Worm (Caenorhabditis elegans) whole organism, L4 larva: ENCODE data around the gene clec-167.

Source experiments
- F10B5.3 ChIP-seq: sonication (generic microtip); optimal IDR thresholded peaks from 2 replicates; lab custom pipeline; 2016; ENCODE audit warnings: mild to moderate bottlenecking, missing genetic modification characterization, missing compliant biosample characterization
- T26A8.4 ChIP-seq: fragments of 200-800 bp; sonication (Bioruptor generic); IDR thresholded peaks from 2 replicates; pipeline ENCODE4 v1.3.6; 2022; ENCODE audit warnings: missing genetic modification characterization, missing compliant biosample characterization
- Y48G9A.11 ChIP-seq: fragments of 200-800 bp; sonication (Bioruptor generic); IDR thresholded peaks from 2 replicates; pipeline ENCODE4 v1.3.6; 2022; ENCODE audit warnings: missing genetic modification reagents, missing genetic modification characterization, missing compliant biosample characterization
- Y75B8A.6 ChIP-seq: fragments of 200-800 bp; sonication (Bioruptor generic); IDR thresholded peaks from 2 replicates; pipeline ENCODE4 v1.3.6; 2022; ENCODE audit warnings: missing genetic modification reagents, missing genetic modification characterization, missing compliant biosample characterization
- ZK337.2 ChIP-seq: fragments of 200-800 bp; sonication (Bioruptor generic); IDR thresholded peaks from 2 replicates; pipeline ENCODE4 v1.3.6; 2022; ENCODE audit warnings: missing genetic modification reagents, missing genetic modification characterization, missing compliant biosample characterization
- aha-1 ChIP-seq: fragments of 150-350 bp; peaks from one replicate; lab custom pipeline; 2014; ENCODE audit warnings: missing biosample characterization, missing genetic modification characterization
- ceh-28 ChIP-seq: fragments of 150-350 bp; optimal IDR thresholded peaks from 2 replicates; lab custom pipeline; 2014; ENCODE audit warnings: missing biosample characterization, missing genetic modification reagents, missing genetic modification characterization
- ceh-32 ChIP-seq: sonication (generic microtip); optimal IDR thresholded peaks from 2 replicates; lab custom pipeline; 2016; ENCODE audit warnings: mild to moderate bottlenecking, missing genetic modification characterization, missing compliant biosample characterization; ENCODE audit not compliant: poor library complexity
- ces-1 ChIP-seq: fragments of 150-350 bp; sonication (generic microtip); optimal IDR thresholded peaks from 4 replicates; lab custom pipeline; 2014; ENCODE audit warnings: missing biosample characterization, missing genetic modification reagents, missing genetic modification characterization
- ctbp-1 ChIP-seq: fragments of 200-800 bp; sonication (Bioruptor generic); IDR thresholded peaks from 2 replicates; pipeline ENCODE4 v1.3.6; 2022; ENCODE audit warnings: missing genetic modification reagents, missing genetic modification characterization, missing compliant biosample characterization
- dmd-6 ChIP-seq: fragments of 200-800 bp; sonication (Bioruptor generic); IDR thresholded peaks from 2 replicates; pipeline ENCODE4 v1.3.6; 2022; ENCODE audit warnings: missing genetic modification reagents, missing genetic modification characterization, missing compliant biosample characterization
- egl-27 ChIP-seq: sonication (generic microtip); optimal IDR thresholded peaks from 3 replicates; lab custom pipeline; 2017; ENCODE audit warnings: missing biosample characterization, missing genetic modification reagents, missing genetic modification characterization
- egl-43 ChIP-seq: fragments of 200-800 bp; sonication (Bioruptor generic); IDR thresholded peaks from 2 replicates; pipeline ENCODE4 v1.3.6; 2022; ENCODE audit warnings: missing genetic modification reagents, missing genetic modification characterization, missing compliant biosample characterization
- gei-8 ChIP-seq: fragments of 200-800 bp; sonication (Bioruptor generic); optimal IDR thresholded peaks from 2 replicates; lab custom pipeline; 2018; ENCODE audit warnings: mild to moderate bottlenecking, missing genetic modification characterization, missing compliant biosample characterization
- hif-1 ChIP-seq, 2 experiments: sonication (generic microtip); optimal IDR thresholded peaks; 2 replicates each; lab custom pipeline; 2016 to 2017; ENCODE audit warnings: missing compliant biosample characterization in 2 of 2, missing genetic modification characterization in 2 of 2, missing genetic modification reagents in 2 of 2, missing genotype in 2 of 2, mild to moderate bottlenecking in 1 of 2
- hlh-11 ChIP-seq: fragments of 200-800 bp; sonication (Bioruptor generic); optimal IDR thresholded peaks from 2 replicates; lab custom pipeline; 2018; ENCODE audit warnings: mild to moderate bottlenecking, missing genetic modification characterization, missing compliant biosample characterization
- hlh-30 ChIP-seq: sonication (generic microtip); optimal IDR thresholded peaks from 2 replicates; lab custom pipeline; 2017; ENCODE audit warnings: antibody characterized with exemption, mild to moderate bottlenecking, missing genetic modification characterization, missing compliant biosample characterization; ENCODE audit not compliant: insufficient read depth
- lim-7 ChIP-seq: fragments of 200-800 bp; sonication (Bioruptor generic); IDR thresholded peaks from 2 replicates; pipeline ENCODE4 v1.3.6; 2022; ENCODE audit warnings: missing genetic modification characterization, missing compliant biosample characterization
- lsy-2 ChIP-seq, 2 experiments: fragments of 150-350 bp in 1 of 2; sonication (generic microtip) in 1 of 2; optimal IDR thresholded peaks; 2 replicates each; lab custom pipeline; 2014 to 2017; ENCODE audit warnings: missing biosample characterization in 2 of 2, missing genetic modification characterization in 2 of 2
- madf-5 ChIP-seq, 2 experiments: fragments of 200-800 bp; sonication (Bioruptor generic); IDR thresholded peaks; 2 replicates each; pipeline ENCODE4 v1.3.6; 2022; ENCODE audit warnings: missing compliant biosample characterization in 2 of 2, missing genetic modification characterization in 2 of 2
- mdl-1 ChIP-seq, 2 experiments: fragments of 150-350 bp in 1 of 2; sonication (generic microtip) in 1 of 2; optimal IDR thresholded peaks; 2 replicates each; lab custom pipeline; 2014 to 2017; ENCODE audit warnings: missing biosample characterization in 2 of 2, missing genetic modification characterization in 2 of 2
- mep-1 ChIP-seq: fragments of 150-350 bp; sonication (generic microtip); optimal IDR thresholded peaks from 3 replicates; lab custom pipeline; 2014; ENCODE audit warnings: missing biosample characterization, missing genetic modification characterization
- mes-2 ChIP-seq: sonication (generic microtip); optimal IDR thresholded peaks from 2 replicates; lab custom pipeline; 2016; ENCODE audit warnings: missing genotype, mild to moderate bottlenecking, missing genetic modification characterization, missing compliant biosample characterization; ENCODE audit not compliant: poor library complexity, severe bottlenecking
- mxl-2 ChIP-seq: fragments of 200-800 bp; sonication (Bioruptor generic); conservative IDR thresholded peaks from 2 replicates; pipeline ENCODE4 v1.3.6; 2022; ENCODE audit warnings: missing genetic modification reagents, missing genetic modification characterization, missing compliant biosample characterization
- nhr-10 ChIP-seq: fragments of 150-350 bp; optimal IDR thresholded peaks from 2 replicates; lab custom pipeline; 2014; ENCODE audit warnings: missing biosample characterization, missing genetic modification characterization
- nhr-11 ChIP-seq: fragments of 150-350 bp; optimal IDR thresholded peaks from 2 replicates; lab custom pipeline; 2014; ENCODE audit warnings: missing biosample characterization, missing genetic modification characterization
- nhr-237 ChIP-seq: sonication (generic microtip); optimal IDR thresholded peaks from 2 replicates; lab custom pipeline; 2017; ENCODE audit warnings: missing biosample characterization, missing genetic modification characterization
- nhr-28 ChIP-seq: fragments of 150-350 bp; optimal IDR thresholded peaks from 2 replicates; lab custom pipeline; 2014; ENCODE audit warnings: missing biosample characterization, missing genetic modification characterization
- nhr-42 ChIP-seq: fragments of 200-800 bp; sonication (Bioruptor generic); IDR thresholded peaks from 2 replicates; pipeline ENCODE4 v1.3.6; 2022; ENCODE audit warnings: missing genetic modification characterization, missing compliant biosample characterization
- nhr-6 ChIP-seq: fragments of 150-350 bp; optimal IDR thresholded peaks from 2 replicates; lab custom pipeline; 2014; ENCODE audit warnings: missing biosample characterization, missing genetic modification characterization
- php-3 ChIP-seq: fragments of 200-800 bp; sonication (Bioruptor generic); IDR thresholded peaks from 2 replicates; pipeline ENCODE4 v1.3.6; 2022; ENCODE audit warnings: missing genetic modification reagents, missing genetic modification characterization, missing compliant biosample characterization
- pqm-1 ChIP-seq: sonication (generic microtip); optimal IDR thresholded peaks from 2 replicates; lab custom pipeline; 2017; ENCODE audit warnings: missing biosample characterization, missing genetic modification characterization
- rbr-2 ChIP-seq: sonication (generic microtip); optimal IDR thresholded peaks from 2 replicates; lab custom pipeline; 2016; ENCODE audit warnings: missing genotype, missing genetic modification characterization, missing compliant biosample characterization
- saeg-2 ChIP-seq: fragments of 200-800 bp; sonication (Bioruptor generic); IDR thresholded peaks from 2 replicates; pipeline ENCODE4 v1.3.6; 2022; ENCODE audit warnings: missing genetic modification reagents, missing genetic modification characterization, missing compliant biosample characterization
- set-16 ChIP-seq: fragments of 200-800 bp; sonication (Bioruptor generic); IDR thresholded peaks from 2 replicates; pipeline ENCODE4 v1.3.6; 2022; ENCODE audit warnings: missing genetic modification reagents, missing genetic modification characterization, missing compliant biosample characterization
- snpc-4 ChIP-seq: fragments of 150-350 bp; optimal IDR thresholded peaks from 2 replicates; lab custom pipeline; 2014; ENCODE audit warnings: missing biosample characterization, missing genetic modification characterization
- tag-97 ChIP-seq: fragments of 200-800 bp; sonication (Bioruptor generic); IDR thresholded peaks from 2 replicates; pipeline ENCODE4 v1.3.6; 2022; ENCODE audit warnings: missing genetic modification characterization, missing compliant biosample characterization
- unc-130 ChIP-seq: sonication (generic microtip); optimal IDR thresholded peaks from 2 replicates; lab custom pipeline; 2016; ENCODE audit warnings: missing genetic modification reagents, missing genetic modification characterization, missing compliant biosample characterization
- unc-39 ChIP-seq: sonication (generic microtip); optimal IDR thresholded peaks from 2 replicates; lab custom pipeline; 2017; ENCODE audit warnings: missing biosample characterization, missing genetic modification characterization
- unc-62 ChIP-seq, 3 experiments: fragments of 150-350 bp in 1 of 3; sonication (generic microtip); optimal IDR thresholded peaks in 2 of 3; peaks in 1 of 3; 1 replicate in 1 of 3; 2 replicates in 2 of 3; lab custom pipeline; 2014 to 2017; ENCODE audit warnings: missing biosample characterization in 3 of 3, missing genetic modification characterization in 3 of 3, missing genetic modification reagents in 3 of 3, missing genotype in 1 of 3

Gene clec-167

DNA sequence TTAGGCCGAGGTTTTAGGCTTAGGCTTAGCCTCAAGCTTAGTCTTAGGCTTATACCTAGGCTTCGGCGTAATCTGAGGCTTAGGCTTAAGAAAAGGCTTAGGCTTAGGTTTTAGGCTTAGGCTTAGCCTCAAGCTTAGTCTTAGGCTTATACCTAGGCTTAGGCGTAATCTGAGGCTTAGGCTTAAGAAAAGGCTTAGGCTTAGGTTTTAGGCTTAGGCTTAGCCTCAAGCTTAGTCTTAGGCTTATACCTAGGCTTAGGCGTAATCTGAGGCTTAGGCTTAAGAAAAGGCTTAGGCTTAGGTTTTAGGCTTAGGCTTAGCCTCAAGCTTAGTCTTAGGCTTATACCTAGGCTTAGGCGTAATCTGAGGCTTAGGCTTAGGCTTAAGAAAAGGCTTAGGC lies 38.3 kb downstream of the clec-167 start:
- 0 out of 2 replicates have a peak, but pooled peaks have one; percentile 24 for TF ChIP-seq T26A8.4 (GFP tag; lab: Robert Waterston, UW)

DNA sequence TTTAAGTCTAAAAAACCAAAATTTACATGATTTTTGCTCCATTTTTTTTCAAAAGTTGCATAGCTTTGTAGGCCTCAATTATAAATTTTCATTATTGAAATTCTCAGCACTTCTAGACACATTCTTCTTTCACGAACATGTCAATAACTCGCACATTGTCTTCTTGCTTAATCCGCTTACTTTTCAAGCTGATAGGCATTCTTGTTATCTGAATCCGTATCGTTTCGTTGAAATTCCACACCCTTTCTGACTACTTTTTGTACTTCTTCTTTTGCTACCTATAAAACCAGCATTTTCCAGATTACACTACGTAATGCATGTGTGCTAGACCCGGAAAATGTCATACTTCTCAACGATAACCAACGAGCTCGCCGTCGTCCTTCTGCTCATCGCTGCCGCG lies 39.2 kb downstream of the clec-167 start, which contains the start of gene W09G12.9:
Gene W09G12.9 (plus strand): TSS at position 301 of the 400 bp plus-strand sequence.
- TF ChIP-seq F10B5.3 (tag; lab: Kevin White, UChicago) (no peak), egl-43 (no peak), nhr-237 (tag; lab: Kevin White, UChicago) (no peak), dmd-6 (peak; percentile 74), egl-27 (no peak), saeg-2 (GFP tag; lab: Robert Waterston, UW) (no peak), Y48G9A.11 (no peak), Y75B8A.6 (GFP tag; lab: Robert Waterston, UW) (no peak)
- TF ChIP-seq, all 104 proteins: peak for 1

DNA sequence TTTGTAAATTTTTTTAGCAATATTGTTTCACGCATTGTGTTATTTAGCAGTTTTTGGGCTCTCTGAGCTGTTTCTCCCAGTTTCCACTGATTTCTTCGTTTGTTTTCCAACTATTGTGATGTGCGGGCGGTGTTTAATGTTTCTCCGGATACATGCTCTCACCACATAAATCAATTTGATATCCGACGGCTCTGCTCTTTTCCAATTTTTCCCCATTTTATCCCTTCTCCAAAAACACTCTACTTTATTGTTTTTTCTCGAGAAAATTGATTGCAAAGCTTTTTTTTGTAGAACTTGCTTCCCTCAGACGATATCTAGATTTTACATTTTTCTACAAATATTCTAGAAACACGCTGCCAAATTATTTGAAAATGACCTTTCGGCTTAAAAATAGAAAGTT lies 40.0 kb downstream of the clec-167 start:
- no peak for TF ChIP-seq dmd-6
- peak; percentile 93 for TF ChIP-seq aha-1 (tag; lab: Kevin White, UChicago)
- TF ChIP-seq unc-39: no peak
- no peak for TF ChIP-seq set-16 (GFP tag; lab: Robert Waterston, UW)
- TF ChIP-seq ceh-28 (tag; lab: Kevin White, UChicago): no peak
- no peak for TF ChIP-seq tag-97 (GFP tag; lab: Robert Waterston, UW)
- TF ChIP-seq, all 104 proteins: peak for 1

DNA sequence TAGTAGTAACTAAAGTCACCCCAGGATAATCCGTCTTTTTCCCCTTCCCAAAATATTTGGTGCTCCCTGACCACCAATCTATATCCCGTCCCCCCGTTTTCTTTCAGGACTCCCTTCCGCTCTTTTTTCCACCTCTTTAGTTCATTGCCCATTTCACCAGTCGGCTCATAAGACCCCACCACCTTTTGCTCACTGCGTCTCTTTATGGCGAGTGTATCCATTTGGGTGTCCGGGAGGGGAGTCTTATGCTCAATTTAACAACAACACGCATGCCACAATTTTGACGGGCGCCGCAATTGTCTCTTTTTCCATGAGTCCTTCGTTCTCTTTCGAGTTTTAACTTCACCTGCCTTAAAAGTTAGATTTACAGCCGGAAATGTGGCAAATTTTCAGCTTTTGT lies 42.3 kb downstream of the clec-167 start:
- TF ChIP-seq unc-62 (GFP tag; optimal IDR thresholded peaks at IDR 0.05 in 1 of 2; lab: Kevin White, UChicago) (peak in 1 of 2 experiments; percentile 45), unc-62 (tag; optimal IDR thresholded peaks at IDR 0.05; lab: Kevin White, UChicago) (no peak), rbr-2 (tag; lab: Kevin White, UChicago) (peak; percentile 19), ceh-32 (tag; lab: Kevin White, UChicago) (no peak), mes-2 (peak; percentile 25), mep-1 (tag; lab: Kevin White, UChicago) (peak; percentile 30), nhr-11 (tag; lab: Kevin White, UChicago) (peak; percentile 6), nhr-6 (tag; lab: Kevin White, UChicago) (no peak), mdl-1 (tag; optimal IDR thresholded peaks at IDR 0.05; lab: Kevin White, UChicago) (peak in 1 of 2 experiments; percentile 9), ZK337.2 (GFP tag; lab: Robert Waterston, UW) (no peak), hlh-30 (tag; lab: Kevin White, UChicago) (peak; percentile 80), aha-1 (tag; lab: Kevin White, UChicago) (peak; percentile 15)
- TF ChIP-seq, all 104 proteins: peak for 8

DNA sequence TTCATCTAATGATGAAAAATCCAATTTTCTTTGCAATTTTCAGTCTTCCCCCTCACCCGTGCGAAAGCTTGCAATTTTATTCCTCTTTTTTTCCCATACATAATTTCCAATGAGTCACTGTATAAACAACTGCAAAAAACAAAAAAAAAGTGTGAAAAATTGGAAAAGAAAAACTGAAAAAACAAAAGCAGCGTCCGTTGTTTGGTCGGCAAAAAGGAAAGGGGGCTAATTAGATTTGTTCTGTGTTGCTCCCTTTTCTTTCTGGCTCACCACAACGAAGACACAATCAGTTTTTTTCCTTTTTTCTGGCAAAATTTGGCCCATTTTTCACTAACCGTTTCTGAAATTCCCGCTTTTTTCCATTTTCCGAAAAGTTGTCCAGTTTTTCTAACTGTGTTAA lies 43.2 kb downstream of the clec-167 start:
- TF ChIP-seq unc-130 (GFP tag; lab: Kevin White, UChicago): no peak
- peak; percentile 76 for TF ChIP-seq ces-1 (GFP tag; lab: Kevin White, UChicago)
- no peak for TF ChIP-seq tag-97 (GFP tag; lab: Robert Waterston, UW)

DNA sequence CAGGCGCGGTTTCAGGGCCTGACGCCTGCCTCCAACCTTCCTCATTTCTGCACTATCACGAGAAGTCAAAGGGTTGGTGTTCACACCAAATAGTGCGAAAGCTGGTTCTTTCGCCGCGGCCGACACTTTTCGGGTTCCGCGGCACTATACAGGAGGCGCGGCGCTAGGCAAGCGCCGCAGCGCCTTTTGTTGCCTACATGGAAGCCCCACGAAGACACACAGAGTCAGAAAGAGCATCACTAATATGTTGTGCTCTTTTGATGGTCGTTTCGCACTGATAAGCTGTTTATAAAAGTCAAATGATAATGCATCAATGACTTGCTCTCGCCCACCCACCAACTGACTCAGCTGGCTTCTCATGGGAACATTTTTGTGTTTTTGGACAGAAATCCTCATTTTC lies 43.6 kb downstream of the clec-167 start:
- TF ChIP-seq gei-8 (GFP tag; lab: Kevin White, UChicago): no peak
- TF ChIP-seq nhr-28 (tag; lab: Kevin White, UChicago): peak; percentile 55
- TF ChIP-seq saeg-2 (GFP tag; lab: Robert Waterston, UW): no peak
- peak; percentile 69 for TF ChIP-seq set-16 (GFP tag; lab: Robert Waterston, UW)
- peak; percentile 65 for TF ChIP-seq hlh-11
- no peak for TF ChIP-seq nhr-10 (tag; lab: Kevin White, UChicago)
- TF ChIP-seq madf-5 (GFP tag; IDR thresholded peaks at IDR 0.05; lab: Robert Waterston, UW): no peak
- peak; percentile 16 for TF ChIP-seq hlh-30 (tag; lab: Kevin White, UChicago)
- TF ChIP-seq dmd-6: peak; percentile 51
- 0 out of 2 replicates have a peak, but pooled peaks have one; percentile 41 for TF ChIP-seq lim-7 (GFP tag; lab: Robert Waterston, UW)
- no peak for TF ChIP-seq mxl-2 (GFP tag; lab: Robert Waterston, UW)
- no peak for TF ChIP-seq lsy-2 (tag; optimal IDR thresholded peaks at IDR 0.05; lab: Kevin White, UChicago)
- no peak for TF ChIP-seq nhr-237 (tag; lab: Kevin White, UChicago)
- TF ChIP-seq pqm-1: peak; percentile 44
- no peak for TF ChIP-seq snpc-4
- 0 out of 2 replicates have a peak, but pooled peaks have one; percentile 24 for TF ChIP-seq nhr-42 (GFP tag; lab: Robert Waterston, UW)
- no peak for TF ChIP-seq unc-39
- peak; percentile 40; the same call in 1 of the 2 replicates for TF ChIP-seq php-3
- no peak for TF ChIP-seq hif-1 (tag; optimal IDR thresholded peaks at IDR 0.05; lab: Kevin White, UChicago)
- no peak for TF ChIP-seq ctbp-1 (GFP tag; lab: Robert Waterston, UW)
